Worm (Caenorhabditis elegans) whole organism, young adult: ENCODE measurements around the gene oac-24.

Source experiments
- B0035.1 ChIP-seq: sonication (generic microtip); optimal IDR thresholded peaks from 2 replicates; lab custom pipeline; 2016; ENCODE audit warnings: missing genetic modification characterization, mild to moderate bottlenecking, missing compliant biosample characterization, missing genotype, missing genetic modification reagents
- F23B12.7 ChIP-seq: sonication (generic microtip); optimal IDR thresholded peaks from 2 replicates; lab custom pipeline; 2017; ENCODE audit warnings: missing genetic modification characterization, mild to moderate bottlenecking, missing compliant biosample characterization, antibody characterized with exemption, moderate library complexity; ENCODE audit not compliant: insufficient read depth
- F39B2.1 ChIP-seq: fragments of 200-800 bp; sonication (Bioruptor generic); IDR thresholded peaks from 2 replicates; pipeline ENCODE4 v1.3.6; 2022; ENCODE audit warnings: missing genetic modification reagents, missing genetic modification characterization, missing compliant biosample characterization
- F49E8.2 ChIP-seq: sonication (generic microtip); optimal IDR thresholded peaks from 3 replicates; lab custom pipeline; 2017; ENCODE audit warnings: missing genetic modification characterization, mild to moderate bottlenecking, missing compliant biosample characterization, antibody characterized with exemption, moderate library complexity; ENCODE audit not compliant: insufficient read depth
- F55B11.4 ChIP-seq: sonication (generic microtip); optimal IDR thresholded peaks from 2 replicates; lab custom pipeline; 2016; ENCODE audit warnings: missing compliant biosample characterization, missing genetic modification characterization, borderline replicate concordance; ENCODE audit not compliant: insufficient read depth
- F57A8.1 ChIP-seq: fragments of 200-800 bp; sonication (Bioruptor generic); optimal IDR thresholded peaks from 2 replicates; lab custom pipeline; 2018; ENCODE audit warnings: mild to moderate bottlenecking, missing genetic modification characterization, moderate library complexity, missing compliant biosample characterization
- K11D2.4 ChIP-seq: fragments of 200-800 bp; sonication (Bioruptor generic); IDR thresholded peaks from 2 replicates; pipeline ENCODE4 v1.3.6; 2022; ENCODE audit warnings: missing genetic modification reagents, missing genetic modification characterization, missing compliant biosample characterization
- Y53G8AR.9 ChIP-seq: fragments of 200-800 bp; sonication (Bioruptor generic); conservative IDR thresholded peaks from 2 replicates; pipeline ENCODE4 v1.3.6; 2022; ENCODE audit warnings: missing genetic modification reagents, missing genetic modification characterization, missing compliant biosample characterization
- akir-1 ChIP-seq: fragments of 200-800 bp; sonication (Bioruptor generic); optimal IDR thresholded peaks from 2 replicates; lab custom pipeline; 2018; ENCODE audit warnings: mild to moderate bottlenecking, missing genetic modification characterization, moderate library complexity, missing compliant biosample characterization
- ama-1 ChIP-seq, 3 experiments: fragments of 150-350 bp in 1 of 3; sonication (generic microtip) in 2 of 3; optimal IDR thresholded peaks; 2 replicates each; lab custom pipeline; 2014 to 2018; ENCODE audit warnings: missing biosample characterization in 2 of 3, missing genetic modification characterization in 2 of 3, missing genetic modification reagents in 2 of 3
- aptf-2 ChIP-seq: fragments of 200-800 bp; sonication (Bioruptor generic); conservative IDR thresholded peaks from 2 replicates; pipeline ENCODE4 v1.3.6; 2022; ENCODE audit warnings: missing genetic modification reagents, missing genetic modification characterization, missing compliant biosample characterization
- athp-1 ChIP-seq: sonication (generic microtip); optimal IDR thresholded peaks from 2 replicates; lab custom pipeline; 2017; ENCODE audit warnings: mild to moderate bottlenecking, missing genetic modification characterization, missing compliant biosample characterization
- attf-5 ChIP-seq: fragments of 200-800 bp; sonication (Bioruptor generic); optimal IDR thresholded peaks from 2 replicates; lab custom pipeline; 2018; ENCODE audit warnings: mild to moderate bottlenecking, missing genetic modification characterization, missing compliant biosample characterization
- attf-6 ChIP-seq: fragments of 200-800 bp; sonication (Bioruptor generic); IDR thresholded peaks from 2 replicates; pipeline ENCODE4 v1.3.6; 2022; ENCODE audit warnings: missing genetic modification reagents, missing genetic modification characterization, missing compliant biosample characterization
- bed-1 ChIP-seq: fragments of 200-800 bp; sonication (Bioruptor generic); IDR thresholded peaks from 2 replicates; pipeline ENCODE4 v1.3.6; 2022; ENCODE audit warnings: missing genetic modification reagents, missing genetic modification characterization, missing compliant biosample characterization
- ceh-100 ChIP-seq: fragments of 200-800 bp; sonication (Bioruptor generic); IDR thresholded peaks from 2 replicates; pipeline ENCODE4 v1.3.6; 2022; ENCODE audit warnings: missing genetic modification reagents, missing genetic modification characterization, missing compliant biosample characterization
- ceh-40 ChIP-seq: fragments of 200-800 bp; sonication (Bioruptor generic); IDR thresholded peaks from 2 replicates; pipeline ENCODE4 v1.3.6; 2022; ENCODE audit warnings: missing genetic modification characterization, missing compliant biosample characterization
- ceh-58 ChIP-seq: fragments of 200-800 bp; sonication (Bioruptor generic); IDR thresholded peaks from 2 replicates; pipeline ENCODE4 v1.3.6; 2022; ENCODE audit warnings: missing genetic modification characterization, missing compliant biosample characterization
- ceh-91 ChIP-seq: fragments of 200-800 bp; sonication (Bioruptor generic); IDR thresholded peaks from 2 replicates; pipeline ENCODE4 v1.3.6; 2022; ENCODE audit warnings: missing genetic modification reagents, missing genetic modification characterization, missing compliant biosample characterization
- die-1 ChIP-seq: sonication (generic microtip); optimal IDR thresholded peaks from 2 replicates; lab custom pipeline; 2016; ENCODE audit warnings: missing genotype, mild to moderate bottlenecking, missing genetic modification characterization, missing compliant biosample characterization
- dpff-1 ChIP-seq: sonication (generic microtip); optimal IDR thresholded peaks from 2 replicates; lab custom pipeline; 2017; ENCODE audit warnings: mild to moderate bottlenecking, missing genetic modification characterization, missing compliant biosample characterization
- efl-1 ChIP-seq: fragments of 150-350 bp; optimal IDR thresholded peaks from 2 replicates; lab custom pipeline; 2014; ENCODE audit warnings: missing biosample characterization, missing genetic modification reagents, missing genetic modification characterization
- egl-18 ChIP-seq: fragments of 200-800 bp; sonication (Bioruptor generic); IDR thresholded peaks from 2 replicates; pipeline ENCODE4 v1.3.6; 2022; ENCODE audit warnings: missing genetic modification reagents, missing genetic modification characterization, missing compliant biosample characterization
- egl-44 ChIP-seq: fragments of 200-800 bp; sonication (Bioruptor generic); IDR thresholded peaks from 2 replicates; pipeline ENCODE4 v1.3.6; 2022; ENCODE audit warnings: missing genetic modification reagents, missing genetic modification characterization, missing compliant biosample characterization
- egrh-3 ChIP-seq: fragments of 200-800 bp; sonication (Bioruptor generic); IDR thresholded peaks from 2 replicates; pipeline ENCODE4 v1.3.6; 2022; ENCODE audit warnings: missing genetic modification reagents, missing genetic modification characterization, missing compliant biosample characterization
- ekl-4 ChIP-seq: fragments of 200-800 bp; sonication (Bioruptor generic); IDR thresholded peaks from 2 replicates; pipeline ENCODE4 v1.3.6; 2022; ENCODE audit warnings: missing genetic modification reagents, missing genetic modification characterization, missing compliant biosample characterization
- hmg-1.2 ChIP-seq: fragments of 200-800 bp; sonication (Bioruptor generic); IDR thresholded peaks from 2 replicates; pipeline ENCODE4 v1.3.6; 2022; ENCODE audit warnings: missing genetic modification reagents, missing genetic modification characterization, missing compliant biosample characterization
- hmg-20 ChIP-seq: fragments of 200-800 bp; sonication (Bioruptor generic); IDR thresholded peaks from 2 replicates; pipeline ENCODE4 v1.3.6; 2022; ENCODE audit warnings: missing genetic modification reagents, missing genetic modification characterization, missing compliant biosample characterization
- lir-1 ChIP-seq: fragments of 200-800 bp; sonication (Bioruptor generic); conservative IDR thresholded peaks from 2 replicates; pipeline ENCODE4 v1.3.6; 2022; ENCODE audit warnings: missing genetic modification reagents, missing genetic modification characterization, missing compliant biosample characterization
- madf-10 ChIP-seq: sonication (generic microtip); optimal IDR thresholded peaks from 2 replicates; lab custom pipeline; 2016; ENCODE audit warnings: mild to moderate bottlenecking, missing genetic modification characterization, missing compliant biosample characterization
- madf-6 ChIP-seq: fragments of 200-800 bp; sonication (Bioruptor generic); IDR thresholded peaks from 2 replicates; pipeline ENCODE4 v1.3.6; 2022; ENCODE audit warnings: missing genetic modification reagents, missing genetic modification characterization, missing compliant biosample characterization
- madf-8 ChIP-seq: fragments of 200-800 bp; sonication (Bioruptor generic); conservative IDR thresholded peaks from 2 replicates; pipeline ENCODE4 v1.3.6; 2022; ENCODE audit warnings: missing genetic modification reagents, missing genetic modification characterization, missing compliant biosample characterization
- mes-4 ChIP-seq: sonication (generic microtip); optimal IDR thresholded peaks from 2 replicates; lab custom pipeline; 2016; ENCODE audit warnings: missing genotype, missing genetic modification characterization, missing compliant biosample characterization
- nfyb-1 ChIP-seq: fragments of 200-800 bp; sonication (Bioruptor generic); IDR thresholded peaks from 2 replicates; pipeline ENCODE4 v1.3.6; 2022; ENCODE audit warnings: missing genetic modification reagents, missing genetic modification characterization, missing compliant biosample characterization
- nhr-179 ChIP-seq: sonication (generic microtip); optimal IDR thresholded peaks from 2 replicates; lab custom pipeline; 2016; ENCODE audit warnings: mild to moderate bottlenecking, missing genetic modification characterization, missing compliant biosample characterization
- nhr-27 ChIP-seq: fragments of 200-800 bp; sonication (Bioruptor generic); optimal IDR thresholded peaks from 2 replicates; lab custom pipeline; 2018; ENCODE audit warnings: mild to moderate bottlenecking, missing genetic modification characterization, moderate library complexity, missing compliant biosample characterization
- pha-4 ChIP-seq: fragments of 150-350 bp; sonication (generic microtip); optimal IDR thresholded peaks from 2 replicates; lab custom pipeline; 2014; ENCODE audit warnings: missing biosample characterization, missing genetic modification reagents, missing genetic modification characterization
- rcor-1 ChIP-seq: fragments of 200-800 bp; sonication (Bioruptor generic); IDR thresholded peaks from 2 replicates; pipeline ENCODE4 v1.3.6; 2022; ENCODE audit warnings: missing genetic modification reagents, missing genetic modification characterization, missing compliant biosample characterization
- sea-2 ChIP-seq: fragments of 200-800 bp; sonication (Bioruptor generic); IDR thresholded peaks from 2 replicates; pipeline ENCODE4 v1.3.6; 2022; ENCODE audit warnings: missing genetic modification characterization, missing compliant biosample characterization
- tbp1 ChIP-seq: fragments of 200-800 bp; sonication (Bioruptor generic); optimal IDR thresholded peaks from 2 replicates; lab custom pipeline; 2018; ENCODE audit warnings: mild to moderate bottlenecking, missing genetic modification characterization, missing compliant biosample characterization
- unc-62 ChIP-seq: fragments of 150-350 bp; optimal IDR thresholded peaks from 2 replicates; lab custom pipeline; 2014; ENCODE audit warnings: missing biosample characterization, missing genetic modification reagents, missing genetic modification characterization
- xnd-1 ChIP-seq: sonication (generic microtip); optimal IDR thresholded peaks from 2 replicates; lab custom pipeline; 2016; ENCODE audit warnings: missing genotype, missing genetic modification reagents, missing genetic modification characterization, missing compliant biosample characterization
- zfh-2 ChIP-seq: fragments of 200-800 bp; sonication (Bioruptor generic); conservative IDR thresholded peaks from 2 replicates; pipeline ENCODE4 v1.3.6; 2022; ENCODE audit warnings: missing genetic modification reagents, missing genetic modification characterization, missing compliant biosample characterization
- zim-3 ChIP-seq: sonication (generic microtip); optimal IDR thresholded peaks from 2 replicates; lab custom pipeline; 2017; ENCODE audit warnings: mild to moderate bottlenecking, missing genetic modification characterization, moderate library complexity, missing compliant biosample characterization
- ztf-22 ChIP-seq: fragments of 200-800 bp; sonication (Bioruptor generic); optimal IDR thresholded peaks from 2 replicates; lab custom pipeline; 2018; ENCODE audit warnings: mild to moderate bottlenecking, missing genetic modification characterization, moderate library complexity, missing compliant biosample characterization
- ztf-26 ChIP-seq: sonication (generic microtip); optimal IDR thresholded peaks from 2 replicates; lab custom pipeline; 2017; ENCODE audit warnings: missing genetic modification characterization, missing compliant biosample characterization
- ztf-28 ChIP-seq: fragments of 200-800 bp; sonication (Bioruptor generic); IDR thresholded peaks from 2 replicates; pipeline ENCODE4 v1.3.6; 2022; ENCODE audit warnings: missing genetic modification reagents, missing genetic modification characterization, missing compliant biosample characterization

The oac-24 gene

DNA sequence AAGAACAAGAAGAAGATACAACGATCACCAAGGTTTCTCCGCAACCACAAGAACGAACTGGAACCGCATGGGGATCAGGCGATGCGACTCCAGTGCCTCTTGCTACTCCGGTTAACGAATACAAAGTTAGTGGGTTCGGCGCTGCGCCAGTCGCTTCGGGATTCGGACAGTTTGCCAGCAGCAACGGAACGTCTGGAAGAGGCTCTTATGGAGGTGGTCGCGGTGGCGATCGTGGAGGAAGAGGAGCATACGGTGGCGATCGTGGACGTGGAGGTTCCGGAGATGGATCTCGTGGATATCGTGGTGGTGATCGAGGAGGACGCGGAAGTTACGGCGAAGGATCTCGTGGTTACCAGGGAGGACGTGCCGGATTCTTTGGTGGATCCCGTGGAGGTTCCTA is 47.5 kb downstream of the oac-24 start:
- TF ChIP-seq egrh-3 = peak; percentile 39; the same call in 1 of the 2 replicates
- TF ChIP-seq Y53G8AR.9 (GFP tag; lab: Robert Waterston, UW) = 0 out of 2 replicates have a peak, but pooled peaks have one; percentile 56
- TF ChIP-seq F57A8.1 (GFP tag; lab: Kevin White, UChicago) = no peak
- no peak for TF ChIP-seq akir-1 (GFP tag; lab: Kevin White, UChicago)
- TF ChIP-seq hmg-20 (GFP tag; lab: Robert Waterston, UW) = 0 out of 2 replicates have a peak, but pooled peaks have one; percentile 14
- TF ChIP-seq K11D2.4 (GFP tag; lab: Robert Waterston, UW) = no peak

DNA sequence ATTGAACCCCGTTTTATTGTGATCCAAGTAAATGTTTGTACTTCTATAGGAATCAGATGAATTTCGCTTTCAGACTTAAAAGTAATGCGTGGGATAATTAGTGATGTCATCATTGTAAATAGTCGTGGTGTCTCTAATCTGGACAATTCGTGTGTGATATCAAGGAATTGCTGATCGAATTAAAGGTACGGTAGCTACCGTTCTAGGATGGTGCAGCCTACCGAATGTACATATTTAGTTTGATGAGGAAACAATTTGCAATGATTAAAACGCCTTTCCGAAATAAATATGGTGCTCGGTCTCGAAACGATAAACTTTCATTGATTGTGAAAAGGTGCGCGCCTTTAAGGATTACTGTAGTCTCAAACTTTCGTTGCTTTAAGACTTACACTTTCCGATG is 48.0 kb downstream of the oac-24 start:
- TF ChIP-seq egl-18 (GFP tag; lab: Robert Waterston, UW) (no peak), ceh-91 (no peak), hmg-20 (GFP tag; lab: Robert Waterston, UW) (0 out of 2 replicates have a peak, but pooled peaks have one; percentile 3), rcor-1 (GFP tag; lab: Robert Waterston, UW) (peak; percentile 46; the same call in 1 of the 2 replicates), xnd-1 (tag; lab: Kevin White, UChicago) (no peak), F39B2.1 (peak; percentile 76; the same call in 1 of the 2 replicates), sea-2 (GFP tag; lab: Robert Waterston, UW) (no peak), ama-1 (optimal IDR thresholded peaks at IDR 0.05; lab: Kevin White, UChicago) (no peak), ama-1 (GFP tag; optimal IDR thresholded peaks at IDR 0.05; lab: Kevin White, UChicago) (peak in 1 of 2 experiments; percentile 37), nhr-27 (no peak), F49E8.2 (peak; percentile 15), efl-1 (GFP tag; lab: Kevin White, UChicago) (no peak), lir-1 (GFP tag; lab: Robert Waterston, UW) (no peak), aptf-2 (GFP tag; lab: Robert Waterston, UW) (no peak), dpff-1 (no peak), ceh-100 (no peak), tbp1 (GFP tag; lab: Kevin White, UChicago) (no peak), egl-44 (GFP tag; lab: Robert Waterston, UW) (no peak), unc-62 (GFP tag; lab: Kevin White, UChicago) (no peak), athp-1 (tag; lab: Kevin White, UChicago) (no peak), zim-3 (tag; lab: Kevin White, UChicago) (no peak), attf-5 (no peak), akir-1 (GFP tag; lab: Kevin White, UChicago) (no peak), nhr-179 (tag; lab: Kevin White, UChicago) (no peak), F55B11.4 (no peak), mes-4 (tag; lab: Kevin White, UChicago) (no peak), nfyb-1 (GFP tag; lab: Robert Waterston, UW) (no peak), B0035.1 (tag; lab: Kevin White, UChicago) (no peak), ztf-22 (no peak), pha-4 (tag; lab: Kevin White, UChicago) (no peak), zfh-2 (GFP tag; lab: Robert Waterston, UW) (no peak), hmg-1.2 (GFP tag; lab: Robert Waterston, UW) (peak; percentile 14; the same call in 1 of the 2 replicates), madf-6 (GFP tag; lab: Robert Waterston, UW) (peak; percentile 63), ztf-26 (no peak), attf-6 (GFP tag; lab: Robert Waterston, UW) (peak; percentile 47; the same call in 1 of the 2 replicates), F23B12.7 (no peak), die-1 (tag; lab: Kevin White, UChicago) (no peak), bed-1 (no peak), ceh-40 (GFP tag; lab: Robert Waterston, UW) (no peak), madf-8 (no peak), ceh-58 (no peak), ekl-4 (GFP tag; lab: Robert Waterston, UW) (peak; percentile 52; the same call in 1 of the 2 replicates), ztf-28 (GFP tag; lab: Robert Waterston, UW) (no peak), madf-10 (tag; lab: Kevin White, UChicago) (no peak)
